Fruit fly (Drosophila melanogaster) whole organism, prepupa: ENCODE measurements around the gene CG3342.

Experiments
- Blimp-1 ChIP-seq: fragments of 200-800 bp; sonication (Bioruptor generic); optimal IDR thresholded peaks from 3 replicates; lab custom pipeline; 2017; ENCODE audit warnings: missing biosample characterization, missing genetic modification characterization, mild to moderate bottlenecking, moderate library complexity, missing genetic modification reagents
- CG10631 ChIP-seq: fragments of 200-800 bp; sonication (Bioruptor generic); optimal IDR thresholded peaks from 2 replicates; lab custom pipeline; 2016; ENCODE audit warnings: missing biosample characterization, missing genetic modification characterization
- CG11294 ChIP-seq: fragments of 200-800 bp; sonication (Bioruptor generic); IDR thresholded peaks from 2 replicates; pipeline ENCODE4 v1.3.6; 2022; ENCODE audit warnings: missing biosample characterization, missing genetic modification characterization
- CG11762 ChIP-seq: fragments of 200-800 bp; sonication (Bioruptor generic); optimal IDR thresholded peaks from 3 replicates; lab custom pipeline; 2016; ENCODE audit warnings: missing biosample characterization, missing genetic modification characterization; ENCODE audit not compliant: insufficient read depth
- CG11902 ChIP-seq: fragments of 200-800 bp; sonication (Bioruptor generic); optimal IDR thresholded peaks from 3 replicates; lab custom pipeline; 2016; ENCODE audit warnings: missing biosample characterization, missing genetic modification characterization
- CG15336 ChIP-seq: fragments of 200-800 bp; sonication (Bioruptor generic); IDR thresholded peaks from 2 replicates; pipeline ENCODE4 v1.3.6; 2022; ENCODE audit warnings: missing biosample characterization, missing genetic modification characterization
- CG1621 ChIP-seq: fragments of 200-800 bp; sonication (Bioruptor generic); optimal IDR thresholded peaks from 3 replicates; lab custom pipeline; 2018; ENCODE audit warnings: missing biosample characterization, mild to moderate bottlenecking, missing genetic modification characterization
- CG16779 ChIP-seq: fragments of 200-800 bp; sonication (Bioruptor generic); optimal IDR thresholded peaks from 3 replicates; lab custom pipeline; 2017; ENCODE audit warnings: missing biosample characterization, mild to moderate bottlenecking, missing genetic modification characterization
- CG3032 ChIP-seq: fragments of 200-800 bp; optimal IDR thresholded peaks from 2 replicates; lab custom pipeline; 2019; ENCODE audit warnings: missing biosample characterization, mild to moderate bottlenecking, missing genetic modification characterization, moderate library complexity
- CG31627 ChIP-seq: fragments of 200-800 bp; sonication (Bioruptor generic); optimal IDR thresholded peaks from 3 replicates; lab custom pipeline; 2016; ENCODE audit warnings: missing biosample characterization, missing genetic modification characterization
- CG32006 ChIP-seq: fragments of 200-800 bp; sonication (Bioruptor generic); optimal IDR thresholded peaks from 3 replicates; lab custom pipeline; 2017; ENCODE audit warnings: missing biosample characterization, mild to moderate bottlenecking, missing genetic modification characterization
- CG34406 ChIP-seq: fragments of 200-800 bp; sonication (Bioruptor generic); optimal IDR thresholded peaks from 3 replicates; lab custom pipeline; 2016; ENCODE audit warnings: missing biosample characterization, missing genetic modification characterization
- CG3919 ChIP-seq: fragments of 200-800 bp; sonication (Bioruptor generic); optimal IDR thresholded peaks from 3 replicates; lab custom pipeline; 2016; ENCODE audit warnings: missing biosample characterization, missing genetic modification characterization
- CG4318 ChIP-seq: fragments of 200-800 bp; sonication (Bioruptor generic); optimal IDR thresholded peaks from 3 replicates; lab custom pipeline; 2017; ENCODE audit warnings: missing biosample characterization, mild to moderate bottlenecking, missing genetic modification characterization
- CG6163 ChIP-seq: fragments of 200-800 bp; sonication (Bioruptor generic); IDR thresholded peaks from 3 replicates; pipeline ENCODE4 v1.3.6; 2022; ENCODE audit warnings: missing biosample characterization, missing genetic modification characterization
- CG6276 ChIP-seq: fragments of 200-800 bp; sonication (Bioruptor generic); optimal IDR thresholded peaks from 2 replicates; lab custom pipeline; 2017; ENCODE audit warnings: missing biosample characterization, mild to moderate bottlenecking, missing genetic modification characterization
- CG6792 ChIP-seq: fragments of 200-800 bp; sonication (Bioruptor generic); optimal IDR thresholded peaks from 3 replicates; lab custom pipeline; 2016; ENCODE audit warnings: missing biosample characterization, missing genetic modification characterization
- CG6854 ChIP-seq: fragments of 200-800 bp; sonication (Bioruptor generic); optimal IDR thresholded peaks from 2 replicates; lab custom pipeline; 2017; ENCODE audit warnings: missing biosample characterization, mild to moderate bottlenecking, missing genetic modification characterization
- CG7368 ChIP-seq: fragments of 200-800 bp; sonication (Bioruptor generic); optimal IDR thresholded peaks from 3 replicates; lab custom pipeline; 2016; ENCODE audit warnings: missing biosample characterization, missing genetic modification characterization
- CG8119 ChIP-seq: fragments of 200-800 bp; sonication (Bioruptor generic); IDR thresholded peaks from 3 replicates; pipeline ENCODE4 v1.3.6; 2022; ENCODE audit warnings: missing biosample characterization, missing genetic modification characterization
- CG8319 ChIP-seq: fragments of 200-800 bp; sonication (Bioruptor generic); optimal IDR thresholded peaks from 3 replicates; lab custom pipeline; 2016; ENCODE audit warnings: missing biosample characterization, missing genetic modification characterization
- CG8632 ChIP-seq: fragments of 200-800 bp; sonication (Bioruptor generic); optimal IDR thresholded peaks from 3 replicates; lab custom pipeline; 2016; ENCODE audit warnings: missing biosample characterization, missing genetic modification characterization
- CG9139 ChIP-seq: fragments of 200-800 bp; sonication (Bioruptor generic); optimal IDR thresholded peaks from 3 replicates; lab custom pipeline; 2017; ENCODE audit warnings: missing biosample characterization, mild to moderate bottlenecking, missing genetic modification characterization
- Ets96B ChIP-seq: fragments of 200-800 bp; optimal IDR thresholded peaks from 2 replicates; lab custom pipeline; 2019; ENCODE audit warnings: missing biosample characterization, mild to moderate bottlenecking, missing genetic modification characterization, moderate library complexity
- Gug ChIP-seq: fragments of 200-800 bp; sonication (Bioruptor generic); IDR thresholded peaks from 2 replicates; pipeline ENCODE4 v1.3.6; 2022; ENCODE audit warnings: missing biosample characterization, missing genetic modification characterization
- Hr38 ChIP-seq: sonication (Bioruptor generic); optimal IDR thresholded peaks from 2 replicates; lab custom pipeline; 2016; ENCODE audit warnings: missing biosample characterization, missing genetic modification characterization
- Hr39 ChIP-seq: fragments of 200-800 bp; sonication (Bioruptor generic); optimal IDR thresholded peaks from 2 replicates; lab custom pipeline; 2016; ENCODE audit warnings: missing biosample characterization, missing genetic modification characterization
- Hr4 ChIP-seq: fragments of 200-800 bp; sonication (Bioruptor generic); optimal IDR thresholded peaks from 3 replicates; lab custom pipeline; 2016; ENCODE audit warnings: missing biosample characterization, missing genetic modification characterization
- Lpt ChIP-seq: fragments of 200-800 bp; sonication (Bioruptor generic); optimal IDR thresholded peaks from 3 replicates; lab custom pipeline; 2016; ENCODE audit warnings: missing biosample characterization, missing genetic modification characterization
- Met ChIP-seq: fragments of 200-800 bp; sonication (Bioruptor generic); optimal IDR thresholded peaks from 3 replicates; lab custom pipeline; 2016; ENCODE audit warnings: missing biosample characterization, missing genetic modification characterization
- OdsH ChIP-seq: fragments of 200-800 bp; sonication (Bioruptor generic); optimal IDR thresholded peaks from 3 replicates; lab custom pipeline; 2016; ENCODE audit warnings: missing biosample characterization, missing genetic modification characterization
- Sox102F ChIP-seq: fragments of 200-800 bp; sonication (Bioruptor generic); optimal IDR thresholded peaks from 2 replicates; lab custom pipeline; 2016; ENCODE audit warnings: missing biosample characterization, mild to moderate bottlenecking, missing genetic modification characterization
- Sox14 ChIP-seq: fragments of 200-800 bp; sonication (Bioruptor generic); optimal IDR thresholded peaks from 3 replicates; lab custom pipeline; 2016; ENCODE audit warnings: missing biosample characterization, missing genetic modification characterization
- Sox15 ChIP-seq: fragments of 200-800 bp; sonication (Bioruptor generic); optimal IDR thresholded peaks from 3 replicates; lab custom pipeline; 2016; ENCODE audit warnings: missing biosample characterization, missing genetic modification characterization
- acj6 ChIP-seq: fragments of 200-800 bp; sonication (Bioruptor generic); optimal IDR thresholded peaks from 3 replicates; lab custom pipeline; 2016; ENCODE audit warnings: missing biosample characterization, missing genetic modification characterization
- cyc ChIP-seq: fragments of 200-800 bp; sonication (Bioruptor generic); optimal IDR thresholded peaks from 3 replicates; lab custom pipeline; 2016; ENCODE audit warnings: missing biosample characterization, missing genetic modification characterization
- dac ChIP-seq: fragments of 200-800 bp; sonication (Bioruptor generic); optimal IDR thresholded peaks from 2 replicates; lab custom pipeline; 2017; ENCODE audit warnings: missing biosample characterization, mild to moderate bottlenecking, missing genetic modification characterization
- dsx ChIP-seq: fragments of 200-800 bp; optimal IDR thresholded peaks from 3 replicates; lab custom pipeline; 2019; ENCODE audit warnings: missing biosample characterization, mild to moderate bottlenecking, missing genetic modification characterization, moderate library complexity; ENCODE audit not compliant: poor library complexity, severe bottlenecking
- eg ChIP-seq: fragments of 200-800 bp; sonication (Bioruptor generic); IDR thresholded peaks from 3 replicates; pipeline ENCODE4 v1.3.6; 2022; ENCODE audit warnings: missing biosample characterization, missing genetic modification characterization
- fd59A ChIP-seq: fragments of 200-800 bp; sonication (Bioruptor generic); optimal IDR thresholded peaks from 2 replicates; lab custom pipeline; 2017; ENCODE audit warnings: missing biosample characterization, mild to moderate bottlenecking, missing genetic modification characterization, missing genetic modification reagents
- fkh ChIP-seq: fragments of 200-800 bp; sonication (Bioruptor generic); optimal IDR thresholded peaks from 3 replicates; lab custom pipeline; 2017; ENCODE audit warnings: missing biosample characterization, mild to moderate bottlenecking, missing genetic modification characterization, moderate library complexity
- pdm3 ChIP-seq: fragments of 200-800 bp; sonication (Bioruptor generic); optimal IDR thresholded peaks from 3 replicates; lab custom pipeline; 2016; ENCODE audit warnings: missing biosample characterization, missing genetic modification characterization
- salr ChIP-seq, 2 experiments: fragments of 200-800 bp; sonication (Bioruptor generic); optimal IDR thresholded peaks; 3 replicates each; lab custom pipeline; 2016 to 2018; ENCODE audit warnings: missing biosample characterization in 2 of 2, missing genetic modification characterization in 2 of 2, mild to moderate bottlenecking in 1 of 2
- spab ChIP-seq: fragments of 200-800 bp; sonication (Bioruptor generic); optimal IDR thresholded peaks from 2 replicates; lab custom pipeline; 2017; ENCODE audit warnings: missing biosample characterization, mild to moderate bottlenecking, missing genetic modification characterization, missing genetic modification reagents
- ss ChIP-seq, 2 experiments: fragments of 200-800 bp; sonication (Bioruptor generic); optimal IDR thresholded peaks; 2 replicates in 1 of 2; 3 replicates in 1 of 2; lab custom pipeline; 2017 to 2018; ENCODE audit warnings: mild to moderate bottlenecking in 2 of 2, missing biosample characterization in 2 of 2, missing genetic modification characterization in 2 of 2, moderate library complexity in 1 of 2
- svp ChIP-seq: fragments of 200-800 bp; sonication (Bioruptor generic); peaks from one replicate; lab custom pipeline; 2016; ENCODE audit warnings: missing biosample characterization, missing genetic modification characterization
- topi ChIP-seq: fragments of 200-800 bp; sonication (Bioruptor generic); optimal IDR thresholded peaks from 3 replicates; lab custom pipeline; 2016; ENCODE audit warnings: missing biosample characterization, missing genetic modification characterization
- vri ChIP-seq: fragments of 200-800 bp; sonication (Bioruptor generic); optimal IDR thresholded peaks from 3 replicates; lab custom pipeline; 2016; ENCODE audit warnings: missing biosample characterization, mild to moderate bottlenecking, missing genetic modification characterization

CG3342 gene

DNA sequence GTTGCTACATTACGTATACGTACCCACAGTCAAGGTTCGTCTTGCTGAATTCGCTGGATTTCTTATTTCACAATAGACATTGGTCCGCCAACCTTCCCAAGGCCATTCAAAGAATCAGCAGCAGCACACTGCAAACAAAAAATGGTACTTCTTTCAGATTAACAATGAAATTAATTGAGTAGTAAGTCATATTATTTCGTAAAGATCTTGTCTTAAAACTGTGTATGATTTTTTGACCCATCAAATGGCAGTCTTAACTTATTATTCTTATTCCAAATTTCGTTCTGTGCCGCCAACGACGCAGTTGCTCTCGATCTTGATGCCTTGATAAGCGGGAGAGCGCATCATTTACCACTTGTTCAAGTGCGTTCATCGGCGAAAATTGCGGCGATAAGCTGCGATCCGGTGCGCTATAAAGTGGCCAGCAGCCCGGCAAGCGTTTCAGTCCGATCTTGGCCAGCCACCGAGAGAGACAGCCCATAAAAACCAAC is 865 bp upstream of the CG3342 start, which contains the start of gene Agxt (continued):
- TF ChIP-seq CG32006 = peak; percentile 45
- TF ChIP-seq CG8319 = peak; percentile 29
- peak; percentile 31 for TF ChIP-seq spab
- no peak for TF ChIP-seq CG6854 (GFP tag; lab: Kevin White, UChicago)
- no peak for TF ChIP-seq Sox14 (GFP tag; lab: Kevin White, UChicago)
- TF ChIP-seq acj6 (GFP tag; lab: Kevin White, UChicago) = peak; percentile 53
- peak; percentile 52 for TF ChIP-seq dsx
- no peak for TF ChIP-seq CG11902 (GFP tag; lab: Kevin White, UChicago)
- TF ChIP-seq CG10631 (GFP tag; lab: Kevin White, UChicago) = peak; percentile 42
- peak; percentile 50; the same call in 1 of the 3 replicates for TF ChIP-seq CG6163 (GFP tag; lab: Robert Waterston, UW)
- no peak for TF ChIP-seq dac (GFP tag; lab: Kevin White, UChicago)
- TF ChIP-seq Blimp-1 = no peak
- peak; percentile 51 for TF ChIP-seq CG3919 (GFP tag; lab: Kevin White, UChicago)
- TF ChIP-seq CG11294 = no peak
- peak; percentile 37 for TF ChIP-seq CG8632 (GFP tag; lab: Kevin White, UChicago)
- TF ChIP-seq CG1621 (tag; lab: Kevin White, UChicago) = peak; percentile 42
- peak; percentile 20 for TF ChIP-seq fd59A (GFP tag; lab: Kevin White, UChicago)
- TF ChIP-seq CG16779 (tag; lab: Kevin White, UChicago) = no peak
- TF ChIP-seq Lpt (GFP tag; lab: Kevin White, UChicago) = no peak
- TF ChIP-seq Hr4 (GFP tag; lab: Kevin White, UChicago) = peak; percentile 29
- no peak for TF ChIP-seq Sox15 (GFP tag; lab: Kevin White, UChicago)
- peak; percentile 34 for TF ChIP-seq OdsH
- TF ChIP-seq Sox102F = no peak
- no peak for TF ChIP-seq fkh (GFP tag; lab: Kevin White, UChicago)
- TF ChIP-seq salr (GFP tag; optimal IDR thresholded peaks at IDR 0.05; lab: Kevin White, UChicago) = peak in 1 of 2 experiments; percentile 13
- TF ChIP-seq CG34406 (GFP tag; lab: Kevin White, UChicago) = peak; percentile 33
- TF ChIP-seq CG6792 (GFP tag; lab: Kevin White, UChicago) = peak; percentile 59
- TF ChIP-seq CG15336 (GFP tag; lab: Robert Waterston, UW) = peak; percentile 40; the same call in 1 of the 2 replicates
- peak; percentile 75 for TF ChIP-seq svp (GFP tag; lab: Kevin White, UChicago)
- peak; percentile 45 for TF ChIP-seq CG31627 (GFP tag; lab: Kevin White, UChicago)
- TF ChIP-seq Hr38 (GFP tag; lab: Kevin White, UChicago) = no peak
- TF ChIP-seq Gug (GFP tag; lab: Robert Waterston, UW) = 0 out of 2 replicates have a peak, but pooled peaks have one; percentile 28
- peak; percentile 56 for TF ChIP-seq Hr39 (GFP tag; lab: Kevin White, UChicago)
- TF ChIP-seq pdm3 (GFP tag; lab: Kevin White, UChicago) = peak; percentile 61
- TF ChIP-seq topi = peak; percentile 42
- TF ChIP-seq cyc (GFP tag; lab: Kevin White, UChicago) = peak; percentile 45
- TF ChIP-seq CG3032 (tag; lab: Kevin White, UChicago) = peak; percentile 46
- no peak for TF ChIP-seq CG9139 (GFP tag; lab: Kevin White, UChicago)
- no peak for TF ChIP-seq CG8119 (GFP tag; lab: Robert Waterston, UW)
- peak; percentile 4 for TF ChIP-seq CG11762 (GFP tag; lab: Kevin White, UChicago)
- no peak for TF ChIP-seq CG4318 (GFP tag; lab: Kevin White, UChicago)
- TF ChIP-seq, all 60 proteins: peak for 37

- TF ChIP-seq CG8119 (GFP tag; lab: Robert Waterston, UW) (no peak), CG34406 (GFP tag; lab: Kevin White, UChicago) (peak; percentile 2), CG7368 (no peak), Sox14 (GFP tag; lab: Kevin White, UChicago) (peak; percentile 42), vri (GFP tag; lab: Kevin White, UChicago) (no peak), CG15336 (GFP tag; lab: Robert Waterston, UW) (no peak), CG8632 (GFP tag; lab: Kevin White, UChicago) (no peak), Ets96B (tag; lab: Kevin White, UChicago) (no peak), CG6792 (GFP tag; lab: Kevin White, UChicago) (no peak), pdm3 (GFP tag; lab: Kevin White, UChicago) (no peak), acj6 (GFP tag; lab: Kevin White, UChicago) (no peak), Sox102F (no peak), dac (GFP tag; lab: Kevin White, UChicago) (no peak), fkh (GFP tag; lab: Kevin White, UChicago) (peak; percentile 76), Hr38 (GFP tag; lab: Kevin White, UChicago) (no peak), Lpt (GFP tag; lab: Kevin White, UChicago) (no peak), CG6276 (no peak), eg (GFP tag; lab: Robert Waterston, UW) (0 out of 3 replicates have a peak, but pooled peaks have one; percentile 7), fd59A (GFP tag; lab: Kevin White, UChicago) (no peak), CG31627 (GFP tag; lab: Kevin White, UChicago) (no peak), Met (no peak), CG1621 (tag; lab: Kevin White, UChicago) (peak; percentile 71), ss (GFP tag; optimal IDR thresholded peaks at IDR 0.05; lab: Kevin White, UChicago) (no peak), Sox15 (GFP tag; lab: Kevin White, UChicago) (no peak)
Measured at dm6 chrX:6524217-6524616, 3.5 kb downstream of the CG3342 start, which contains the start of the genes CG42340 and CG3918. CG42340 (minus strand) TSS chrX:6524323. CG3918 (plus strand) TSS chrX:6524464.
